Worm (Caenorhabditis elegans): ENCODE data around the gene pfd-5.

DNA sequence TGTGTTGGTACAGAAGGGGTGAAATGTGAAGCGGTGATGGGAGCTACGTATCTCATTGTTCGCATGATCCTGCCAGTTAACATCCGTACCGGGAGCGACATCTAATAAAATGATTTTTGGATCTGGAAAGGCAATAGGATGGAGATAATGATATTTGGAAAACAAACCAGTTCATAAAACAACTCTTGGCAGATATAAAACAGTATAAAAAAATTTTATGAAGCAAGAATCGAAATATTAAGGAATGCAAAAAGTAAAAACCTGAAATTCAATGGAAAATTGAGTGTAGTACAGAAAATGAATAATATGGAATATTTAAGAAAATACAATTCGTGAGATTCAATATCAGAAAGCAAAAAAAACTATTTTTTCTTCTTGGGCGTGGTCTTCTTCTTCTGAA, 27.9 kb upstream of the pfd-5 start, which contains the start of gene hsp-75:
- TF ChIP-seq ztf-4 (tag; optimal IDR thresholded peaks at IDR 0.05) (no peak), ceh-82 (tag; optimal IDR thresholded peaks at IDR 0.05) (no peak), unc-62 (GFP tag; optimal IDR thresholded peaks at IDR 0.05) (no peak), lin-39 (tag; optimal IDR thresholded peaks at IDR 0.05) (no peak)

Measured in whole organism, L3 larva.